Fruit fly (Drosophila melanogaster) whole organism, embryonic: ENCODE measurements around the gene CG31249.

Experiments
- B-H1 ChIP-seq: fragments of 200-800 bp; sonication (Bioruptor generic); IDR thresholded peaks from 3 replicates; pipeline ENCODE4 v1.3.6; 2022; ENCODE audit warnings: missing biosample characterization, missing genetic modification characterization
- CG10543 ChIP-seq: fragments of 200-800 bp; sonication (Bioruptor generic); optimal IDR thresholded peaks from 3 replicates; lab custom pipeline; 2017; ENCODE audit warnings: missing biosample characterization, mild to moderate bottlenecking, missing genetic modification characterization, moderate library complexity
- CG11247 ChIP-seq: fragments of 200-800 bp; sonication (Bioruptor generic); IDR thresholded peaks from 2 replicates; pipeline ENCODE4 v1.3.6; 2022; ENCODE audit warnings: missing biosample characterization, missing genetic modification characterization
- CG11398 ChIP-seq: fragments of 200-800 bp; sonication (Bioruptor generic); optimal IDR thresholded peaks from 2 replicates; lab custom pipeline; 2016; ENCODE audit warnings: missing biosample characterization, missing genetic modification characterization
- CG11504 ChIP-seq: fragments of 200-800 bp; sonication (Bioruptor generic); optimal IDR thresholded peaks from 3 replicates; lab custom pipeline; 2019; ENCODE audit warnings: missing biosample characterization, mild to moderate bottlenecking, missing genetic modification characterization, moderate library complexity
- CG11695 ChIP-seq: fragments of 200-800 bp; sonication (Bioruptor generic); IDR thresholded peaks from 3 replicates; pipeline ENCODE4 v1.3.6; 2022; ENCODE audit warnings: missing biosample characterization, missing genetic modification characterization
- CG12744 ChIP-seq: fragments of 200-800 bp; sonication (Bioruptor generic); optimal IDR thresholded peaks from 2 replicates; lab custom pipeline; 2016; ENCODE audit warnings: missing biosample characterization, missing genetic modification characterization
- CG12769 ChIP-seq: fragments of 200-800 bp; sonication (Bioruptor generic); optimal IDR thresholded peaks from 2 replicates; lab custom pipeline; 2019; ENCODE audit warnings: missing biosample characterization, mild to moderate bottlenecking, missing genetic modification characterization, moderate library complexity
- CG13296 ChIP-seq: fragments of 200-800 bp; sonication (Bioruptor generic); optimal IDR thresholded peaks from 3 replicates; lab custom pipeline; 2018; ENCODE audit warnings: missing biosample characterization, mild to moderate bottlenecking, missing genetic modification characterization
- CG14710 ChIP-seq: fragments of 200-800 bp; sonication (Bioruptor generic); optimal IDR thresholded peaks from 3 replicates; lab custom pipeline; 2019; ENCODE audit warnings: missing biosample characterization, mild to moderate bottlenecking, missing genetic modification characterization, moderate library complexity
- CG14860 ChIP-seq: fragments of 200-800 bp; sonication (Bioruptor generic); IDR thresholded peaks from 3 replicates; pipeline ENCODE4 v1.3.6; 2022; ENCODE audit warnings: missing biosample characterization, missing genetic modification characterization; ENCODE audit not compliant: partially characterized antibody
- CG1603 ChIP-seq: fragments of 200-800 bp; sonication (Bioruptor generic); optimal IDR thresholded peaks from 2 replicates; lab custom pipeline; 2019; ENCODE audit warnings: missing biosample characterization, mild to moderate bottlenecking, missing genetic modification characterization, moderate library complexity
- CG16813 ChIP-seq: fragments of 200-800 bp; sonication (Bioruptor generic); IDR thresholded peaks from 3 replicates; pipeline ENCODE4 v1.3.6; 2022; ENCODE audit warnings: missing biosample characterization, missing genetic modification characterization; ENCODE audit not compliant: partially characterized antibody
- CG1832 ChIP-seq: fragments of 200-800 bp; sonication (Bioruptor generic); optimal IDR thresholded peaks from 2 replicates; lab custom pipeline; 2017; ENCODE audit warnings: missing biosample characterization, mild to moderate bottlenecking, missing genetic modification characterization, inconsistent platforms
- CG18764 ChIP-seq: fragments of 200-800 bp; sonication (Bioruptor generic); optimal IDR thresholded peaks from 3 replicates; lab custom pipeline; 2016; ENCODE audit warnings: missing biosample characterization, missing genetic modification characterization
- CG2129 ChIP-seq: fragments of 200-800 bp; sonication (Bioruptor generic); IDR thresholded peaks from 2 replicates; pipeline ENCODE4 v1.3.6; 2022; ENCODE audit warnings: missing biosample characterization, missing genetic modification characterization; ENCODE audit not compliant: partially characterized antibody
- CG2199 ChIP-seq: fragments of 200-800 bp; sonication (Bioruptor generic); IDR thresholded peaks from 3 replicates; pipeline ENCODE4 v1.3.6; 2022; ENCODE audit warnings: missing biosample characterization, missing genetic modification characterization
- CG2875 ChIP-seq: fragments of 200-800 bp; sonication (Bioruptor generic); optimal IDR thresholded peaks from 2 replicates; lab custom pipeline; 2017; ENCODE audit warnings: missing biosample characterization, mild to moderate bottlenecking, missing genetic modification characterization, missing genetic modification reagents
- D19B ChIP-seq: fragments of 200-800 bp; sonication (Bioruptor generic); optimal IDR thresholded peaks from 2 replicates; lab custom pipeline; 2017; ENCODE audit warnings: missing biosample characterization, mild to moderate bottlenecking, missing genetic modification characterization
- Deaf1 ChIP-seq: fragments of 200-800 bp; optimal IDR thresholded peaks from 3 replicates; lab custom pipeline; 2019; ENCODE audit warnings: missing biosample characterization, mild to moderate bottlenecking, missing genetic modification characterization, moderate library complexity
- Dfd ChIP-seq, 2 experiments: fragments of >200 bp; optimal IDR thresholded peaks; 2 replicates each; lab custom pipeline; 2017; ENCODE audit warnings: missing biosample characterization in 2 of 2, missing genetic modification characterization in 2 of 2
- Drgx ChIP-seq: fragments of 200-800 bp; sonication (Bioruptor generic); IDR thresholded peaks from 2 replicates; pipeline ENCODE4 v1.3.6; 2022; ENCODE audit warnings: missing biosample characterization, missing genetic modification characterization
- Eip74EF ChIP-seq, 2 experiments: fragments of 200-800 bp in 1 of 2; fragments of >200 bp in 1 of 2; sonication (Bioruptor generic) in 1 of 2; optimal IDR thresholded peaks; 2 replicates each; lab custom pipeline; 2017 to 2019; ENCODE audit warnings: missing biosample characterization in 2 of 2, missing genetic modification characterization in 2 of 2, mild to moderate bottlenecking in 1 of 2, moderate library complexity in 1 of 2
- Ets97D ChIP-seq: fragments of 200-800 bp; sonication (Bioruptor generic); optimal IDR thresholded peaks from 3 replicates; lab custom pipeline; 2016; ENCODE audit warnings: missing biosample characterization, missing genetic modification characterization
- Hr51 ChIP-seq, 2 experiments: fragments of 200-800 bp; sonication (Bioruptor generic); optimal IDR thresholded peaks; 2 replicates in 1 of 2; 3 replicates in 1 of 2; lab custom pipeline; 2016 to 2018; ENCODE audit warnings: missing biosample characterization in 2 of 2, missing genetic modification characterization in 2 of 2, mild to moderate bottlenecking in 1 of 2, moderate library complexity in 1 of 2
- Mrtf ChIP-seq: fragments of 200-800 bp; sonication (Bioruptor generic); IDR thresholded peaks from 3 replicates; pipeline ENCODE4 v1.3.6; 2022; ENCODE audit warnings: missing biosample characterization, missing genetic modification characterization
- Poxn ChIP-seq: fragments of 200-800 bp; sonication (Bioruptor generic); IDR thresholded peaks from 2 replicates; pipeline ENCODE4 v1.3.6; 2022; ENCODE audit warnings: missing biosample characterization, missing genetic modification characterization
- Sry-β ChIP-seq: fragments of 200-800 bp; sonication (Bioruptor generic); optimal IDR thresholded peaks from 2 replicates; lab custom pipeline; 2018; ENCODE audit warnings: missing biosample characterization, mild to moderate bottlenecking, missing genetic modification characterization, moderate library complexity
- Stat92E ChIP-seq, 3 experiments: fragments of >200 bp in 2 of 3; fragments of 200-800 bp in 1 of 3; sonication (Bioruptor generic) in 1 of 3; optimal IDR thresholded peaks; 2 replicates each; lab custom pipeline; 2017 to 2019; ENCODE audit warnings: missing biosample characterization in 3 of 3, missing genetic modification characterization in 3 of 3, mild to moderate bottlenecking in 1 of 3, moderate library complexity in 1 of 3
- Taf1 ChIP-seq: fragments of 200-800 bp; sonication (Bioruptor generic); IDR thresholded peaks from 2 replicates; pipeline ENCODE4 v1.3.6; 2022; ENCODE audit warnings: missing biosample characterization, missing genetic modification characterization
- amos ChIP-seq: fragments of 200-800 bp; sonication (Bioruptor generic); IDR thresholded peaks from 2 replicates; pipeline ENCODE4 v1.3.6; 2022; ENCODE audit warnings: missing biosample characterization, missing genetic modification characterization; ENCODE audit not compliant: partially characterized antibody
- cg ChIP-seq: fragments of 200-800 bp; sonication (Bioruptor generic); optimal IDR thresholded peaks from 3 replicates; lab custom pipeline; 2019; ENCODE audit warnings: missing biosample characterization, mild to moderate bottlenecking, missing genetic modification characterization, moderate library complexity
- chif ChIP-seq, 2 experiments: fragments of 200-800 bp; sonication (Bioruptor generic); optimal IDR thresholded peaks; 3 replicates each; lab custom pipeline; 2016; ENCODE audit warnings: missing biosample characterization in 2 of 2, missing genetic modification characterization in 2 of 2
- ci ChIP-seq: fragments of 200-800 bp; sonication (Bioruptor generic); IDR thresholded peaks from 3 replicates; pipeline ENCODE4 v1.3.6; 2022; ENCODE audit warnings: missing biosample characterization, missing genetic modification characterization
- crol ChIP-seq: fragments of 200-800 bp; sonication (Bioruptor generic); IDR thresholded peaks from 2 replicates; pipeline ENCODE4 v1.3.6; 2022; ENCODE audit warnings: missing biosample characterization, missing genetic modification characterization
- dpn ChIP-seq, 2 experiments: fragments of 200-800 bp; sonication (Bioruptor generic); optimal IDR thresholded peaks; 3 replicates each; lab custom pipeline; 2016; ENCODE audit warnings: missing biosample characterization in 2 of 2, missing genetic modification characterization in 2 of 2
- her ChIP-seq: fragments of 200-800 bp; sonication (Bioruptor generic); optimal IDR thresholded peaks from 2 replicates; lab custom pipeline; 2016; ENCODE audit warnings: missing biosample characterization, missing genetic modification characterization
- hkb ChIP-seq, 2 experiments: fragments of 200-800 bp in 1 of 2; fragments of >200 bp in 1 of 2; sonication (Bioruptor generic) in 1 of 2; IDR thresholded peaks in 1 of 2; optimal IDR thresholded peaks in 1 of 2; 2 replicates each; pipeline versions ENCODE4 v1.3.6 to Lab custom; 2017 to 2022; ENCODE audit warnings: missing biosample characterization in 1 of 2, missing genetic modification characterization in 1 of 2
- lilli ChIP-seq: fragments of 200-800 bp; sonication (Bioruptor generic); optimal IDR thresholded peaks from 3 replicates; lab custom pipeline; 2016; ENCODE audit warnings: missing biosample characterization, missing genetic modification characterization
- onecut ChIP-seq: fragments of 200-800 bp; sonication (Bioruptor generic); IDR thresholded peaks from 2 replicates; pipeline ENCODE4 v1.3.6; 2022; ENCODE audit warnings: missing biosample characterization, missing genetic modification characterization
- otp ChIP-seq: fragments of 200-800 bp; sonication (Bioruptor generic); IDR thresholded peaks from 3 replicates; pipeline ENCODE4, ENCODE4 v1.3.6; 2022; ENCODE audit warnings: missing biosample characterization, missing genetic modification characterization
- repo ChIP-seq: fragments of 200-800 bp; sonication (Bioruptor generic); optimal IDR thresholded peaks from 2 replicates; lab custom pipeline; 2016; ENCODE audit warnings: missing biosample characterization, missing genetic modification characterization
- sr ChIP-seq: fragments of 200-800 bp; sonication (Bioruptor generic); IDR thresholded peaks from 3 replicates; pipeline ENCODE4 v1.3.6; 2022; ENCODE audit warnings: missing biosample characterization, missing genetic modification characterization
- ssp ChIP-seq: fragments of 200-800 bp; sonication (Bioruptor generic); IDR thresholded peaks from 2 replicates; pipeline ENCODE4 v1.3.6; 2022; ENCODE audit warnings: missing biosample characterization, missing genetic modification characterization
- trem ChIP-seq: fragments of 200-800 bp; optimal IDR thresholded peaks from 3 replicates; lab custom pipeline; 2019; ENCODE audit warnings: missing biosample characterization, mild to moderate bottlenecking, missing genetic modification characterization, moderate library complexity
- unc-4 ChIP-seq: fragments of 200-800 bp; sonication (Bioruptor generic); IDR thresholded peaks from 2 replicates; pipeline ENCODE4 v1.3.6; 2022; ENCODE audit warnings: missing biosample characterization, missing genetic modification characterization; ENCODE audit not compliant: partially characterized antibody
- usp ChIP-seq: fragments of >200 bp; optimal IDR thresholded peaks from 2 replicates; lab custom pipeline; 2017; ENCODE audit warnings: missing biosample characterization, missing genetic modification characterization
- wdn ChIP-seq: fragments of 200-800 bp; sonication (Bioruptor generic); IDR thresholded peaks from 2 replicates; pipeline ENCODE4 v1.3.6; 2022; ENCODE audit warnings: missing biosample characterization, missing genetic modification characterization
- zfh2 ChIP-seq: fragments of 200-800 bp; sonication (Bioruptor generic); optimal IDR thresholded peaks from 2 replicates; lab custom pipeline; 2016; ENCODE audit warnings: missing biosample characterization, missing genetic modification characterization

CG31249 gene

dm6 chr3R:17714773-17715344 lies 28.0 kb upstream of the CG31249 start (continued):
- no peak for TF ChIP-seq repo (GFP tag; lab: Kevin White, UChicago)
- TF ChIP-seq unc-4 (GFP tag; lab: Robert Waterston, UW) = no peak
- TF ChIP-seq CG1603 (tag; lab: Kevin White, UChicago) = no peak
- TF ChIP-seq Hr51 (GFP tag; optimal IDR thresholded peaks at IDR 0.05; lab: Kevin White, UChicago) = no peak
- no peak for TF ChIP-seq CG2875
- TF ChIP-seq sr = peak; percentile 94
- peak; percentile 97 for TF ChIP-seq crol
- no peak for TF ChIP-seq CG14710 (tag; lab: Kevin White, UChicago)
- no peak for TF ChIP-seq CG11504 (tag; lab: Kevin White, UChicago)
- TF ChIP-seq ci (GFP tag; lab: Robert Waterston, UW) = 0 out of 3 replicates have a peak, but pooled peaks have one; percentile 5
- TF ChIP-seq usp (GFP tag; lab: Kevin White, UChicago) = no peak
- peak; percentile 21 for TF ChIP-seq CG12769 (tag; lab: Kevin White, UChicago)
- peak; percentile 9 for TF ChIP-seq CG10543 (GFP tag; lab: Kevin White, UChicago)
- no peak for TF ChIP-seq trem (tag; lab: Kevin White, UChicago)
- no peak for TF ChIP-seq Mrtf (GFP tag; lab: Robert Waterston, UW)
- TF ChIP-seq Sry-β (GFP tag; lab: Kevin White, UChicago) = no peak
- TF ChIP-seq B-H1 (GFP tag; lab: Robert Waterston, UW) = no peak
- TF ChIP-seq hkb (optimal IDR thresholded peaks at IDR 0.05; lab: Kevin White, UChicago) = no peak
- TF ChIP-seq hkb (GFP tag; IDR thresholded peaks at IDR 0.05; lab: Robert Waterston, UW) = no peak
- TF ChIP-seq CG2129 = no peak
- TF ChIP-seq CG2199 (GFP tag; lab: Robert Waterston, UW) = no peak
- TF ChIP-seq D19B (GFP tag; lab: Kevin White, UChicago) = no peak
- peak in 1 of 3 experiments; percentile 12 for TF ChIP-seq Stat92E (GFP tag; optimal IDR thresholded peaks at IDR 0.05; lab: Kevin White, UChicago)
- no peak for TF ChIP-seq her
- TF ChIP-seq Ets97D (GFP tag; lab: Kevin White, UChicago) = no peak
- no peak for TF ChIP-seq CG11695 (GFP tag; lab: Robert Waterston, UW)
- TF ChIP-seq wdn = no peak
- TF ChIP-seq CG11247 = no peak
- TF ChIP-seq CG12744 (GFP tag; lab: Kevin White, UChicago) = no peak
- no peak for TF ChIP-seq CG13296 (GFP tag; lab: Kevin White, UChicago)
- TF ChIP-seq chif (GFP tag; optimal IDR thresholded peaks at IDR 0.05; lab: Kevin White, UChicago) = no peak
- TF ChIP-seq otp (GFP tag; lab: Robert Waterston, UW) = no peak
- TF ChIP-seq CG14860 (GFP tag; lab: Robert Waterston, UW) = no peak
- peak; percentile 41 for TF ChIP-seq Deaf1 (tag; lab: Kevin White, UChicago)
- TF ChIP-seq onecut (GFP tag; lab: Robert Waterston, UW) = no peak
- TF ChIP-seq Taf1 (GFP tag; lab: Robert Waterston, UW) = no peak
- TF ChIP-seq Dfd (GFP tag; optimal IDR thresholded peaks at IDR 0.05; lab: Kevin White, UChicago) = no peak
- TF ChIP-seq zfh2 (GFP tag; lab: Kevin White, UChicago) = no peak
- TF ChIP-seq dpn (GFP tag; optimal IDR thresholded peaks at IDR 0.05; lab: Kevin White, UChicago) = no peak
- TF ChIP-seq Drgx (GFP tag; lab: Robert Waterston, UW) = 0 out of 2 replicates have a peak, but pooled peaks have one; percentile 25
- no peak for TF ChIP-seq amos (GFP tag; lab: Robert Waterston, UW)
- no peak for TF ChIP-seq CG16813
- TF ChIP-seq lilli (GFP tag; lab: Kevin White, UChicago) = no peak
- TF ChIP-seq Poxn = no peak
- TF ChIP-seq ssp = no peak
- TF ChIP-seq CG18764 (GFP tag; lab: Kevin White, UChicago) = no peak
- TF ChIP-seq Eip74EF (GFP tag; optimal IDR thresholded peaks at IDR 0.05; lab: Kevin White, UChicago) = no peak
- peak; percentile 79 for TF ChIP-seq cg (GFP tag; lab: Kevin White, UChicago)
- peak; percentile 12 for TF ChIP-seq CG1832 (GFP tag; lab: Kevin White, UChicago)
- TF ChIP-seq CG11398 = no peak
